Worm (Caenorhabditis elegans) whole organism, midembryonic: ENCODE data around the gene F57B7.2.

Experiments used
- T22C8.4 ChIP-seq: fragments of 200-800 bp; sonication (Bioruptor generic); IDR thresholded peaks from 2 replicates; pipeline ENCODE4 v1.3.6; 2022; ENCODE audit warnings: missing genetic modification characterization, missing compliant biosample characterization
- cog-1 ChIP-seq: sonication (generic microtip); optimal IDR thresholded peaks from 2 replicates; lab custom pipeline; 2016; ENCODE audit warnings: missing genetic modification characterization, missing compliant biosample characterization
- flt-1 ChIP-seq: fragments of 200-800 bp; sonication (Bioruptor generic); IDR thresholded peaks from 2 replicates; pipeline ENCODE4 v1.3.6; 2022; ENCODE audit warnings: missing genetic modification characterization, missing compliant biosample characterization
- klf-2 ChIP-seq: fragments of 200-800 bp; sonication (Bioruptor generic); conservative IDR thresholded peaks from 2 replicates; pipeline ENCODE4 v1.3.6; 2022; ENCODE audit warnings: missing genetic modification reagents, missing genetic modification characterization, missing compliant biosample characterization
- ref-1 ChIP-seq: fragments of 200-800 bp; sonication (Bioruptor generic); conservative IDR thresholded peaks from 2 replicates; pipeline ENCODE4 v1.3.6; 2022; ENCODE audit warnings: missing genetic modification reagents, missing genetic modification characterization, missing compliant biosample characterization
- tab-1 ChIP-seq: fragments of 200-800 bp; sonication (Bioruptor generic); IDR thresholded peaks from 2 replicates; pipeline ENCODE4 v1.3.6; 2022; ENCODE audit warnings: missing genetic modification characterization, missing compliant biosample characterization
- ztf-23 ChIP-seq: fragments of 200-800 bp; sonication (Bioruptor generic); IDR thresholded peaks from 2 replicates; pipeline ENCODE4 v1.3.6; 2022; ENCODE audit warnings: missing genetic modification reagents, missing genetic modification characterization, missing compliant biosample characterization
- ztf-29 ChIP-seq: fragments of 200-800 bp; sonication (Bioruptor generic); IDR thresholded peaks from 2 replicates; pipeline ENCODE4 v1.3.6; 2022; ENCODE audit warnings: missing genetic modification reagents, missing genetic modification characterization, missing compliant biosample characterization

- no peak for TF ChIP-seq flt-1 (GFP tag; lab: Robert Waterston, UW)
- TF ChIP-seq cog-1 (tag; lab: Kevin White, UChicago): no peak
- TF ChIP-seq klf-2 (GFP tag; lab: Robert Waterston, UW): no peak
- TF ChIP-seq tab-1 (GFP tag; lab: Robert Waterston, UW): no peak
- TF ChIP-seq T22C8.4 (GFP tag; lab: Robert Waterston, UW): no peak
- TF ChIP-seq ztf-23 (GFP tag; lab: Robert Waterston, UW): no peak
- no peak for TF ChIP-seq ztf-29
- no peak for TF ChIP-seq ref-1 (GFP tag; lab: Robert Waterston, UW)
These were observed 43.3 kb upstream of the F57B7.2 start, which contains the start of gene T11F9.10 for ce11 chrV:11486680-11487079.
